Worm (Caenorhabditis elegans) whole organism, L4 larva: ENCODE results near the gene D1005.2.
"Not testable (repeated sequence)": the region's sequence is repeated elsewhere in the genome, so short reads cannot be mapped to it uniquely, and the experiment has no call there.

Experiments used
- F10B5.3 ChIP-seq: sonication (generic microtip); optimal IDR thresholded peaks from 2 replicates; lab custom pipeline; 2016; ENCODE audit warnings: mild to moderate bottlenecking, missing genetic modification characterization, missing compliant biosample characterization
- F37D6.2 ChIP-seq: sonication (generic microtip); optimal IDR thresholded peaks from 2 replicates; lab custom pipeline; 2016; ENCODE audit warnings: mild to moderate bottlenecking, missing genetic modification characterization, missing compliant biosample characterization
- R02D3.7 ChIP-seq: fragments of 150-350 bp; sonication (generic microtip); optimal IDR thresholded peaks from 3 replicates; lab custom pipeline; 2014; ENCODE audit warnings: missing biosample characterization, missing genetic modification characterization
- Y105C5A.15 ChIP-seq: fragments of 200-800 bp; sonication (Bioruptor generic); IDR thresholded peaks from 2 replicates; pipeline ENCODE4 v1.3.6; 2022; ENCODE audit warnings: missing genetic modification characterization, missing compliant biosample characterization
- Y75B8A.6 ChIP-seq: fragments of 200-800 bp; sonication (Bioruptor generic); IDR thresholded peaks from 2 replicates; pipeline ENCODE4 v1.3.6; 2022; ENCODE audit warnings: missing genetic modification reagents, missing genetic modification characterization, missing compliant biosample characterization
- ZK337.2 ChIP-seq: fragments of 200-800 bp; sonication (Bioruptor generic); IDR thresholded peaks from 2 replicates; pipeline ENCODE4 v1.3.6; 2022; ENCODE audit warnings: missing genetic modification reagents, missing genetic modification characterization, missing compliant biosample characterization
- arid-1 ChIP-seq: fragments of 200-800 bp; sonication (Bioruptor generic); conservative IDR thresholded peaks from 2 replicates; pipeline ENCODE4 v1.3.6; 2022; ENCODE audit warnings: missing genetic modification reagents, missing genetic modification characterization, missing compliant biosample characterization
- attf-4 ChIP-seq: sonication (generic microtip); optimal IDR thresholded peaks from 3 replicates; lab custom pipeline; 2017; ENCODE audit warnings: missing biosample characterization, missing genetic modification characterization
- ceh-20 ChIP-seq: fragments of 200-800 bp; sonication (Bioruptor generic); IDR thresholded peaks from 2 replicates; pipeline ENCODE4 v1.3.6; 2022; ENCODE audit warnings: missing genetic modification reagents, missing genetic modification characterization, missing compliant biosample characterization
- ceh-82 ChIP-seq: sonication (generic microtip); optimal IDR thresholded peaks from 2 replicates; lab custom pipeline; 2017; ENCODE audit warnings: missing biosample characterization, missing genetic modification characterization
- dmd-6 ChIP-seq: fragments of 200-800 bp; sonication (Bioruptor generic); IDR thresholded peaks from 2 replicates; pipeline ENCODE4 v1.3.6; 2022; ENCODE audit warnings: missing genetic modification reagents, missing genetic modification characterization, missing compliant biosample characterization
- duxl-1 ChIP-seq: sonication (generic microtip); optimal IDR thresholded peaks from 2 replicates; lab custom pipeline; 2016; ENCODE audit warnings: mild to moderate bottlenecking, missing genetic modification characterization, moderate library complexity, missing compliant biosample characterization; ENCODE audit not compliant: poor library complexity
- egl-43 ChIP-seq: fragments of 200-800 bp; sonication (Bioruptor generic); IDR thresholded peaks from 2 replicates; pipeline ENCODE4 v1.3.6; 2022; ENCODE audit warnings: missing genetic modification reagents, missing genetic modification characterization, missing compliant biosample characterization
- fkh-10 ChIP-seq: fragments of 150-350 bp; optimal IDR thresholded peaks from 2 replicates; lab custom pipeline; 2014; ENCODE audit warnings: missing biosample characterization, missing genetic modification reagents, missing genetic modification characterization
- gei-8 ChIP-seq: fragments of 200-800 bp; sonication (Bioruptor generic); optimal IDR thresholded peaks from 2 replicates; lab custom pipeline; 2018; ENCODE audit warnings: mild to moderate bottlenecking, missing genetic modification characterization, missing compliant biosample characterization
- hlh-30 ChIP-seq: sonication (generic microtip); optimal IDR thresholded peaks from 2 replicates; lab custom pipeline; 2017; ENCODE audit warnings: antibody characterized with exemption, mild to moderate bottlenecking, missing genetic modification characterization, missing compliant biosample characterization; ENCODE audit not compliant: insufficient read depth
- hmg-1.1 ChIP-seq: fragments of 200-800 bp; sonication (Bioruptor generic); IDR thresholded peaks from 2 replicates; pipeline ENCODE4 v1.3.6; 2022; ENCODE audit warnings: missing genetic modification reagents, missing genetic modification characterization, missing compliant biosample characterization
- lin-13 ChIP-seq: fragments of 150-350 bp; optimal IDR thresholded peaks from 2 replicates; lab custom pipeline; 2014; ENCODE audit warnings: missing biosample characterization, missing genetic modification reagents, missing genetic modification characterization
- lin-15B ChIP-seq: fragments of 150-350 bp; sonication (generic microtip); optimal IDR thresholded peaks from 3 replicates; lab custom pipeline; 2014; ENCODE audit warnings: missing biosample characterization, missing genetic modification characterization
- lsy-2 ChIP-seq, 2 experiments: fragments of 150-350 bp in 1 of 2; sonication (generic microtip) in 1 of 2; optimal IDR thresholded peaks; 2 replicates each; lab custom pipeline; 2014 to 2017; ENCODE audit warnings: missing biosample characterization in 2 of 2, missing genetic modification characterization in 2 of 2
- mdl-1 ChIP-seq, 2 experiments: fragments of 150-350 bp in 1 of 2; sonication (generic microtip) in 1 of 2; optimal IDR thresholded peaks; 2 replicates each; lab custom pipeline; 2014 to 2017; ENCODE audit warnings: missing biosample characterization in 2 of 2, missing genetic modification characterization in 2 of 2
- mep-1 ChIP-seq: fragments of 150-350 bp; sonication (generic microtip); optimal IDR thresholded peaks from 3 replicates; lab custom pipeline; 2014; ENCODE audit warnings: missing biosample characterization, missing genetic modification characterization
- mes-2 ChIP-seq: sonication (generic microtip); optimal IDR thresholded peaks from 2 replicates; lab custom pipeline; 2016; ENCODE audit warnings: missing genotype, mild to moderate bottlenecking, missing genetic modification characterization, missing compliant biosample characterization; ENCODE audit not compliant: poor library complexity, severe bottlenecking
- nhr-11 ChIP-seq: fragments of 150-350 bp; optimal IDR thresholded peaks from 2 replicates; lab custom pipeline; 2014; ENCODE audit warnings: missing biosample characterization, missing genetic modification characterization
- nhr-25 ChIP-seq: sonication (generic microtip); optimal IDR thresholded peaks from 2 replicates; lab custom pipeline; 2017; ENCODE audit warnings: missing genetic modification characterization, mild to moderate bottlenecking, missing compliant biosample characterization, antibody characterized with exemption, moderate library complexity, borderline replicate concordance; ENCODE audit not compliant: insufficient read depth
- nhr-28 ChIP-seq: fragments of 150-350 bp; optimal IDR thresholded peaks from 2 replicates; lab custom pipeline; 2014; ENCODE audit warnings: missing biosample characterization, missing genetic modification characterization
- nhr-41 ChIP-seq: fragments of 200-800 bp; sonication (Bioruptor generic); IDR thresholded peaks from 2 replicates; pipeline ENCODE4 v1.3.6; 2022; ENCODE audit warnings: missing genetic modification reagents, missing genetic modification characterization, missing compliant biosample characterization
- nhr-42 ChIP-seq: fragments of 200-800 bp; sonication (Bioruptor generic); IDR thresholded peaks from 2 replicates; pipeline ENCODE4 v1.3.6; 2022; ENCODE audit warnings: missing genetic modification characterization, missing compliant biosample characterization
- nhr-6 ChIP-seq: fragments of 150-350 bp; optimal IDR thresholded peaks from 2 replicates; lab custom pipeline; 2014; ENCODE audit warnings: missing biosample characterization, missing genetic modification characterization
- pha-4 ChIP-seq, 2 experiments: fragments of 150-350 bp in 1 of 2; fragments of 200-800 bp in 1 of 2; sonication (Bioruptor generic) in 1 of 2; IDR thresholded peaks in 1 of 2; optimal IDR thresholded peaks in 1 of 2; 2 replicates each; pipeline versions ENCODE4 v1.3.6 to Lab custom; 2014 to 2022; ENCODE audit warnings: missing genetic modification characterization in 2 of 2, missing genetic modification reagents in 2 of 2, missing biosample characterization in 1 of 2, missing compliant biosample characterization in 1 of 2
- php-3 ChIP-seq: fragments of 200-800 bp; sonication (Bioruptor generic); IDR thresholded peaks from 2 replicates; pipeline ENCODE4 v1.3.6; 2022; ENCODE audit warnings: missing genetic modification reagents, missing genetic modification characterization, missing compliant biosample characterization
- rbr-2 ChIP-seq: sonication (generic microtip); optimal IDR thresholded peaks from 2 replicates; lab custom pipeline; 2016; ENCODE audit warnings: missing genotype, missing genetic modification characterization, missing compliant biosample characterization
- saeg-2 ChIP-seq: fragments of 200-800 bp; sonication (Bioruptor generic); IDR thresholded peaks from 2 replicates; pipeline ENCODE4 v1.3.6; 2022; ENCODE audit warnings: missing genetic modification reagents, missing genetic modification characterization, missing compliant biosample characterization
- set-16 ChIP-seq: fragments of 200-800 bp; sonication (Bioruptor generic); IDR thresholded peaks from 2 replicates; pipeline ENCODE4 v1.3.6; 2022; ENCODE audit warnings: missing genetic modification reagents, missing genetic modification characterization, missing compliant biosample characterization
- snpc-1.2 ChIP-seq: fragments of 200-800 bp; sonication (Bioruptor generic); IDR thresholded peaks from 2 replicates; pipeline ENCODE4 v1.3.6; 2022; ENCODE audit warnings: missing genetic modification reagents, missing genetic modification characterization, missing compliant biosample characterization
- snpc-4 ChIP-seq: fragments of 150-350 bp; optimal IDR thresholded peaks from 2 replicates; lab custom pipeline; 2014; ENCODE audit warnings: missing biosample characterization, missing genetic modification characterization
- spr-1 ChIP-seq: sonication (generic microtip); optimal IDR thresholded peaks from 2 replicates; lab custom pipeline; 2016; ENCODE audit warnings: mild to moderate bottlenecking, missing genetic modification characterization, missing compliant biosample characterization
- unc-39 ChIP-seq: sonication (generic microtip); optimal IDR thresholded peaks from 2 replicates; lab custom pipeline; 2017; ENCODE audit warnings: missing biosample characterization, missing genetic modification characterization
- unc-62 ChIP-seq, 3 experiments: fragments of 150-350 bp in 1 of 3; sonication (generic microtip); optimal IDR thresholded peaks in 2 of 3; peaks in 1 of 3; 1 replicate in 1 of 3; 2 replicates in 2 of 3; lab custom pipeline; 2014 to 2017; ENCODE audit warnings: missing biosample characterization in 3 of 3, missing genetic modification characterization in 3 of 3, missing genetic modification reagents in 3 of 3, missing genotype in 1 of 3
- vab-7 ChIP-seq: fragments of 200-800 bp; sonication (Bioruptor generic); IDR thresholded peaks from 2 replicates; pipeline ENCODE4 v1.3.6; 2022; ENCODE audit warnings: missing genetic modification reagents, missing genetic modification characterization, missing compliant biosample characterization
- zag-1 ChIP-seq: fragments of 150-350 bp; optimal IDR thresholded peaks from 2 replicates; lab custom pipeline; 2014; ENCODE audit warnings: missing biosample characterization, missing genetic modification characterization
- zfp-2 ChIP-seq: sonication (generic microtip); optimal IDR thresholded peaks from 2 replicates; lab custom pipeline; 2016; ENCODE audit warnings: mild to moderate bottlenecking, missing genetic modification characterization, missing compliant biosample characterization
- zip-2 ChIP-seq: fragments of 150-350 bp; optimal IDR thresholded peaks from 2 replicates; lab custom pipeline; 2014; ENCODE audit warnings: missing biosample characterization, missing genetic modification characterization
- ztf-11 ChIP-seq: fragments of 150-350 bp; optimal IDR thresholded peaks from 2 replicates; lab custom pipeline; 2014; ENCODE audit warnings: missing biosample characterization, missing genetic modification characterization
- ztf-7 ChIP-seq: fragments of 150-350 bp; optimal IDR thresholded peaks from 2 replicates; lab custom pipeline; 2014; ENCODE audit warnings: missing biosample characterization, missing genetic modification characterization

Gene D1005.2

DNA sequence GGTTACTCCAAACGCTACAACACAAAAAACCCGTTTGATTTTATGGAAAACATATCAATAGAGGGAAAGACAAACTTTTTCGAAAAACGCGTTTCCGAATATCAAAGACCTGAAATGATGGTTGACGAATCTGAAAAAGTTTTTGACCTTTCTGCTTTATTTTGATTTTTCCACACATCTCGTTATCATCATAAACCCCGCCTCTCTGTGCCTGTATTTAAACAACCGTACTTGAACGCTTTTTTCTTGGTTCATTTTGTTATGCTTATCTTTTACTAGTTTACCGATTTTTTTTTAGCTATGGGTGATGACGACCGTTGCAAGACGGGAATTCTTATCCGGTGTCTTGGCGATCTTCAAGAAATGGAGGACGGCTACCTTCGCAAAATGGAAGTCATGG is 28.1 kb upstream of the D1005.2 start, which contains the start of gene F19G12.1:
F19G12.1 (plus strand) TSS at position 301 of the 400 bp plus-strand sequence.
- TF ChIP-seq gei-8 (GFP tag; lab: Kevin White, UChicago); unc-39; pha-4 (GFP tag; IDR thresholded peaks at IDR 0.05; lab: Robert Waterston, UW); pha-4 (tag; optimal IDR thresholded peaks at IDR 0.05; lab: Kevin White, UChicago): not testable (repeated sequence)

DNA sequence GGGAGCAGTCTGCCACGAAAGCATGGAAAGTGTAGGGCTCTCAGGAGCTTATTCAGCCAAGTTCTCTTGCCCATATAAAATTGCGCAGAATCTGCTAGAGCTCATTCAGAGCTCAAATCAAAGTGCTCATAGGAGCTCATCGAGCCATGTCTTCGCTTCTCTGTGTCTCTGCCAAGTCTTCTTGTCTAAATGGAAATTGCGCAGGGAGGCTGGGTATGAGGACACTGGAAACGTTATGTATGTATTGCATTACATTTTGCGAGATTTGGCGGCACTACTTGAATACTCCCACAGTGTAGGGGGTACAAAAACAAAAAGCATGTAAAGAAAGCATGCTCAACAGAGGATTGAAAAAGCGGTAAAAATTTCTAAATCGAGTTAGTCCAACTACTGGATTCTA is 21.7 kb upstream of the D1005.2 start:
- peak; percentile 32 for TF ChIP-seq F37D6.2
- TF ChIP-seq ceh-82 (tag; lab: Kevin White, UChicago) = no peak
- TF ChIP-seq lsy-2 (tag; optimal IDR thresholded peaks at IDR 0.05; lab: Kevin White, UChicago) = peak in 1 of 2 experiments; percentile 14
- no peak for TF ChIP-seq saeg-2 (GFP tag; lab: Robert Waterston, UW)
- TF ChIP-seq hmg-1.1 (GFP tag; lab: Robert Waterston, UW) = peak; percentile 32; the same call in 1 of the 2 replicates
- peak; percentile 40 for TF ChIP-seq fkh-10
- TF ChIP-seq zfp-2 (tag; lab: Kevin White, UChicago) = no peak
- TF ChIP-seq mep-1 = peak; percentile 3
- peak in 1 of 2 experiments; percentile 56 for TF ChIP-seq unc-62 (GFP tag; optimal IDR thresholded peaks at IDR 0.05 in 1 of 2; lab: Kevin White, UChicago)
- TF ChIP-seq unc-62 (tag; optimal IDR thresholded peaks at IDR 0.05; lab: Kevin White, UChicago) = no peak
- 0 out of 2 replicates have a peak, but pooled peaks have one; percentile 54 for TF ChIP-seq egl-43
- TF ChIP-seq mes-2 (tag; lab: Kevin White, UChicago) = peak; percentile 46

- TF ChIP-seq fkh-10 = no peak
- no peak for TF ChIP-seq snpc-1.2 (GFP tag; lab: Robert Waterston, UW)
- no peak for TF ChIP-seq dmd-6 (GFP tag; lab: Robert Waterston, UW)
- TF ChIP-seq php-3 = no peak
- 0 out of 2 replicates have a peak, but pooled peaks have one; percentile 33 for TF ChIP-seq vab-7 (GFP tag; lab: Robert Waterston, UW)
- TF ChIP-seq spr-1 (tag; lab: Kevin White, UChicago) = no peak
- TF ChIP-seq nhr-25 (tag; lab: Kevin White, UChicago) = no peak
- peak; percentile 30 for TF ChIP-seq rbr-2
- TF ChIP-seq nhr-11 (tag; lab: Kevin White, UChicago) = no peak
- TF ChIP-seq duxl-1 (tag; lab: Kevin White, UChicago) = no peak
- TF ChIP-seq nhr-28 (tag; lab: Kevin White, UChicago) = no peak
- TF ChIP-seq Y105C5A.15 (GFP tag; lab: Robert Waterston, UW) = 0 out of 2 replicates have a peak, but pooled peaks have one; percentile 22
- TF ChIP-seq mep-1 = peak; percentile 28
- no peak for TF ChIP-seq attf-4
- TF ChIP-seq ztf-11 (tag; lab: Kevin White, UChicago) = no peak
- TF ChIP-seq set-16 = no peak
- TF ChIP-seq nhr-6 (tag; lab: Kevin White, UChicago) = no peak
- TF ChIP-seq ztf-7 (tag; lab: Kevin White, UChicago) = no peak
- no peak for TF ChIP-seq Y75B8A.6 (GFP tag; lab: Robert Waterston, UW)
- TF ChIP-seq zag-1 (tag; lab: Kevin White, UChicago) = no peak
- no peak for TF ChIP-seq F10B5.3 (tag; lab: Kevin White, UChicago)
- TF ChIP-seq mes-2 (tag; lab: Kevin White, UChicago) = peak; percentile 32
- TF ChIP-seq nhr-42 (GFP tag; lab: Robert Waterston, UW) = no peak
- TF ChIP-seq snpc-4 = no peak
- TF ChIP-seq R02D3.7 (tag; lab: Kevin White, UChicago) = no peak
- TF ChIP-seq nhr-41 (GFP tag; lab: Robert Waterston, UW) = no peak
- no peak for TF ChIP-seq lin-13
- no peak for TF ChIP-seq zip-2 (tag; lab: Kevin White, UChicago)
- TF ChIP-seq unc-62 (GFP tag; optimal IDR thresholded peaks at IDR 0.05 in 1 of 2; lab: Kevin White, UChicago) = no peak
- no peak for TF ChIP-seq unc-62 (tag; optimal IDR thresholded peaks at IDR 0.05; lab: Kevin White, UChicago)
- peak; percentile 69 for TF ChIP-seq F37D6.2
- no peak for TF ChIP-seq ZK337.2 (GFP tag; lab: Robert Waterston, UW)
- TF ChIP-seq hmg-1.1 (GFP tag; lab: Robert Waterston, UW) = 0 out of 2 replicates have a peak, but pooled peaks have one; percentile 25
- TF ChIP-seq mdl-1 (tag; optimal IDR thresholded peaks at IDR 0.05; lab: Kevin White, UChicago) = peak in 1 of 2 experiments; percentile 53
- no peak for TF ChIP-seq lin-15B (tag; lab: Kevin White, UChicago)
- peak; percentile 52 for TF ChIP-seq hlh-30 (tag; lab: Kevin White, UChicago)
- TF ChIP-seq arid-1 (GFP tag; lab: Robert Waterston, UW) = no peak
- TF ChIP-seq ceh-20 (GFP tag; lab: Robert Waterston, UW) = no peak
Observed at ce11 chrX:1438925-1439324, 19.9 kb upstream of the D1005.2 start.
